Fruit fly (Drosophila melanogaster) whole organism, embryonic: ENCODE results near the gene CG4914.

Experiments
- Bdp1 ChIP-seq: fragments of 200-800 bp; sonication (Bioruptor generic); optimal IDR thresholded peaks from 3 replicates; lab custom pipeline; 2016; ENCODE audit warnings: missing biosample characterization, missing genetic modification characterization
- CG10366 ChIP-seq: fragments of 200-800 bp; sonication (Bioruptor generic); IDR thresholded peaks from 2 replicates; pipeline ENCODE4 v1.3.6; 2022; ENCODE audit warnings: missing biosample characterization, missing genetic modification characterization
- CG13287 ChIP-seq: fragments of 200-800 bp; sonication (Bioruptor generic); IDR thresholded peaks from 2 replicates; pipeline ENCODE4 v1.3.6; 2022; ENCODE audit warnings: missing biosample characterization, missing genetic modification characterization; ENCODE audit not compliant: partially characterized antibody
- CG14441 ChIP-seq: fragments of 200-800 bp; sonication (Bioruptor generic); IDR thresholded peaks from 2 replicates; pipeline ENCODE4 v1.3.6; 2022; ENCODE audit warnings: missing biosample characterization, missing genetic modification characterization
- CG14860 ChIP-seq: fragments of 200-800 bp; sonication (Bioruptor generic); IDR thresholded peaks from 3 replicates; pipeline ENCODE4 v1.3.6; 2022; ENCODE audit warnings: missing biosample characterization, missing genetic modification characterization; ENCODE audit not compliant: partially characterized antibody
- CG15696 ChIP-seq: fragments of 200-800 bp; sonication (Bioruptor generic); optimal IDR thresholded peaks from 2 replicates; lab custom pipeline; 2019; ENCODE audit warnings: missing biosample characterization, mild to moderate bottlenecking, missing genetic modification characterization, moderate library complexity
- CG1603 ChIP-seq: fragments of 200-800 bp; sonication (Bioruptor generic); optimal IDR thresholded peaks from 2 replicates; lab custom pipeline; 2019; ENCODE audit warnings: missing biosample characterization, mild to moderate bottlenecking, missing genetic modification characterization, moderate library complexity
- CG17328 ChIP-seq: fragments of 200-800 bp; sonication (Bioruptor generic); IDR thresholded peaks from 2 replicates; pipeline ENCODE4 v1.3.6; 2022; ENCODE audit warnings: missing biosample characterization, missing genetic modification characterization
- CG2129 ChIP-seq: fragments of 200-800 bp; sonication (Bioruptor generic); IDR thresholded peaks from 2 replicates; pipeline ENCODE4 v1.3.6; 2022; ENCODE audit warnings: missing biosample characterization, missing genetic modification characterization; ENCODE audit not compliant: partially characterized antibody
- CG2199 ChIP-seq: fragments of 200-800 bp; sonication (Bioruptor generic); IDR thresholded peaks from 3 replicates; pipeline ENCODE4 v1.3.6; 2022; ENCODE audit warnings: missing biosample characterization, missing genetic modification characterization
- CG30403 ChIP-seq: fragments of 200-800 bp; sonication (Bioruptor generic); optimal IDR thresholded peaks from 3 replicates; lab custom pipeline; 2016; ENCODE audit warnings: missing biosample characterization, missing genetic modification characterization
- CG31441 ChIP-seq: fragments of 200-800 bp; sonication (Bioruptor generic); IDR thresholded peaks from 2 replicates; pipeline ENCODE4 v1.3.6; 2022; ENCODE audit warnings: missing biosample characterization, missing genetic modification characterization
- CG32532 ChIP-seq: fragments of 200-800 bp; sonication (Bioruptor generic); IDR thresholded peaks from 2 replicates; pipeline ENCODE4 v1.3.6; 2022; ENCODE audit warnings: missing biosample characterization, missing genetic modification characterization
- CG32772 ChIP-seq: fragments of 200-800 bp; sonication (Bioruptor generic); IDR thresholded peaks from 2 replicates; pipeline ENCODE4 v1.3.6; 2022; ENCODE audit warnings: missing biosample characterization, missing genetic modification characterization
- CG3847 ChIP-seq: fragments of 200-800 bp; sonication (Bioruptor generic); IDR thresholded peaks from 2 replicates; pipeline ENCODE4 v1.3.6; 2022; ENCODE audit warnings: missing biosample characterization, missing genetic modification characterization
- CG4282 ChIP-seq: fragments of 200-800 bp; sonication (Bioruptor generic); optimal IDR thresholded peaks from 2 replicates; lab custom pipeline; 2016; ENCODE audit warnings: missing biosample characterization, missing genetic modification characterization
- CG43689 ChIP-seq: fragments of 200-800 bp; sonication (Bioruptor generic); IDR thresholded peaks from 2 replicates; pipeline ENCODE4 v1.3.6; 2022; ENCODE audit warnings: missing biosample characterization, missing genetic modification characterization
- CG4730 ChIP-seq: fragments of 200-800 bp; sonication (Bioruptor generic); IDR thresholded peaks from 2 replicates; pipeline ENCODE4 v1.3.6; 2022; ENCODE audit warnings: missing biosample characterization, missing genetic modification characterization
- CG7839 ChIP-seq: fragments of 200-800 bp; sonication (Bioruptor generic); optimal IDR thresholded peaks from 3 replicates; lab custom pipeline; 2018; ENCODE audit warnings: missing biosample characterization, mild to moderate bottlenecking, missing genetic modification characterization, moderate library complexity
- CG8359 ChIP-seq: fragments of 200-800 bp; sonication (Bioruptor generic); optimal IDR thresholded peaks from 2 replicates; lab custom pipeline; 2017; ENCODE audit warnings: missing biosample characterization, mild to moderate bottlenecking, missing genetic modification characterization, borderline replicate concordance
- CG8388 ChIP-seq: fragments of 200-800 bp; sonication (Bioruptor generic); optimal IDR thresholded peaks from 2 replicates; lab custom pipeline; 2019; ENCODE audit warnings: missing biosample characterization, mild to moderate bottlenecking, missing genetic modification characterization, moderate library complexity
- CG9817 ChIP-seq: fragments of 200-800 bp; sonication (Bioruptor generic); optimal IDR thresholded peaks from 2 replicates; lab custom pipeline; 2018; ENCODE audit warnings: missing biosample characterization, mild to moderate bottlenecking, missing genetic modification characterization, moderate library complexity
- D ChIP-seq, 2 experiments: fragments of 200-800 bp in 1 of 2; fragments of >200 bp in 1 of 2; sonication (Bioruptor generic) in 1 of 2; optimal IDR thresholded peaks; 2 replicates in 1 of 2; 3 replicates in 1 of 2; lab custom pipeline; 2017; ENCODE audit warnings: mild to moderate bottlenecking in 1 of 2, missing biosample characterization in 1 of 2, missing genetic modification characterization in 1 of 2, missing genetic modification reagents in 1 of 2
- Dad ChIP-seq: fragments of 200-800 bp; sonication (Bioruptor generic); optimal IDR thresholded peaks from 3 replicates; lab custom pipeline; 2016; ENCODE audit warnings: missing biosample characterization, missing genetic modification characterization
- E2f1 ChIP-seq: fragments of 200-800 bp; sonication (Bioruptor generic); IDR thresholded peaks from 2 replicates; pipeline ENCODE4 v1.3.6; 2022; ENCODE audit warnings: missing biosample characterization, missing genetic modification characterization
- HHEX ChIP-seq: fragments of 200-800 bp; sonication (Bioruptor generic); optimal IDR thresholded peaks from 3 replicates; lab custom pipeline; 2017; ENCODE audit warnings: missing biosample characterization, mild to moderate bottlenecking, missing genetic modification characterization, missing genetic modification reagents
- Jarid2 ChIP-seq: fragments of 200-800 bp; sonication (Bioruptor generic); optimal IDR thresholded peaks from 3 replicates; lab custom pipeline; 2017; ENCODE audit warnings: mild to moderate bottlenecking, missing biosample characterization, missing genetic modification reagents, missing genetic modification characterization
- Meics ChIP-seq: fragments of 200-800 bp; sonication (Bioruptor generic); optimal IDR thresholded peaks from 2 replicates; lab custom pipeline; 2017; ENCODE audit warnings: missing biosample characterization, mild to moderate bottlenecking, missing genetic modification characterization
- Sox100B ChIP-seq: fragments of 200-800 bp; sonication (Bioruptor generic); optimal IDR thresholded peaks from 3 replicates; lab custom pipeline; 2018; ENCODE audit warnings: missing biosample characterization, mild to moderate bottlenecking, missing genetic modification characterization
- Usf ChIP-seq: fragments of 200-800 bp; sonication (Bioruptor generic); optimal IDR thresholded peaks from 2 replicates; lab custom pipeline; 2017; ENCODE audit warnings: missing genotype, missing biosample characterization, missing genetic modification characterization
- az2 ChIP-seq: fragments of 200-800 bp; sonication (Bioruptor generic); optimal IDR thresholded peaks from 3 replicates; lab custom pipeline; 2016; ENCODE audit warnings: missing biosample characterization, missing genetic modification characterization
- bab2 ChIP-seq: fragments of 200-800 bp; sonication (Bioruptor generic); optimal IDR thresholded peaks from 2 replicates; lab custom pipeline; 2016; ENCODE audit warnings: missing biosample characterization, missing genetic modification characterization
- br ChIP-seq: fragments of >200 bp; optimal IDR thresholded peaks from 2 replicates; lab custom pipeline; 2017
- bsh ChIP-seq, 2 experiments: fragments of 200-800 bp; sonication (Bioruptor generic); optimal IDR thresholded peaks; 2 replicates each; lab custom pipeline; 2017 to 2018; ENCODE audit warnings: mild to moderate bottlenecking in 2 of 2, missing biosample characterization in 2 of 2, missing genetic modification characterization in 2 of 2, moderate library complexity in 1 of 2
- cato ChIP-seq: fragments of 200-800 bp; sonication (Bioruptor generic); optimal IDR thresholded peaks from 2 replicates; lab custom pipeline; 2016; ENCODE audit warnings: missing biosample characterization, missing genetic modification characterization, borderline replicate concordance
- crol ChIP-seq: fragments of 200-800 bp; sonication (Bioruptor generic); IDR thresholded peaks from 2 replicates; pipeline ENCODE4 v1.3.6; 2022; ENCODE audit warnings: missing biosample characterization, missing genetic modification characterization
- dysf ChIP-seq: fragments of 200-800 bp; sonication (Bioruptor generic); IDR thresholded peaks from 3 replicates; pipeline ENCODE4 v1.3.6; 2022; ENCODE audit warnings: missing biosample characterization, missing genetic modification characterization
- ewg ChIP-seq: fragments of 200-800 bp; sonication (Bioruptor generic); optimal IDR thresholded peaks from 3 replicates; lab custom pipeline; 2017; ENCODE audit warnings: mild to moderate bottlenecking, missing biosample characterization, missing genetic modification reagents, missing genetic modification characterization
- eyg ChIP-seq: fragments of 200-800 bp; sonication (Bioruptor generic); optimal IDR thresholded peaks from 3 replicates; lab custom pipeline; 2016; ENCODE audit warnings: missing biosample characterization, missing genetic modification characterization
- fd96Cb ChIP-seq: fragments of 200-800 bp; sonication (Bioruptor generic); optimal IDR thresholded peaks from 2 replicates; lab custom pipeline; 2018; ENCODE audit warnings: missing biosample characterization, mild to moderate bottlenecking, missing genetic modification characterization, moderate library complexity
- gce ChIP-seq: fragments of 200-800 bp; sonication (Bioruptor generic); IDR thresholded peaks from 3 replicates; pipeline ENCODE4 v1.3.6; 2022; ENCODE audit warnings: missing biosample characterization, missing genetic modification characterization
- lov ChIP-seq, 2 experiments: fragments of 200-800 bp in 1 of 2; fragments of >200 bp in 1 of 2; sonication (Bioruptor generic) in 1 of 2; IDR thresholded peaks in 1 of 2; optimal IDR thresholded peaks in 1 of 2; 2 replicates in 1 of 2; 3 replicates in 1 of 2; pipeline versions ENCODE4 v1.3.6 to Lab custom; 2017 to 2022; ENCODE audit warnings: missing biosample characterization in 1 of 2, missing genetic modification characterization in 1 of 2
- pita ChIP-seq: fragments of 200-800 bp; sonication (Bioruptor generic); optimal IDR thresholded peaks from 2 replicates; lab custom pipeline; 2017; ENCODE audit warnings: missing biosample characterization, mild to moderate bottlenecking, missing genetic modification characterization
- sens ChIP-seq: fragments of 200-800 bp; sonication (Bioruptor generic); peaks from one replicate; lab custom pipeline; 2016; ENCODE audit warnings: missing biosample characterization, missing genetic modification characterization
- sisA ChIP-seq: fragments of 200-800 bp; sonication (Bioruptor generic); IDR thresholded peaks from 2 replicates; pipeline ENCODE4 v1.3.6; 2022; ENCODE audit warnings: missing biosample characterization, missing genetic modification characterization
- stc ChIP-seq: fragments of 200-800 bp; sonication (Bioruptor generic); IDR thresholded peaks from 2 replicates; pipeline ENCODE4 v1.3.6; 2022; ENCODE audit warnings: missing biosample characterization, missing genetic modification characterization
- trh ChIP-seq: fragments of 200-800 bp; sonication (Bioruptor generic); optimal IDR thresholded peaks from 2 replicates; lab custom pipeline; 2016; ENCODE audit warnings: missing biosample characterization, missing genetic modification characterization
- zen ChIP-seq: fragments of 200-800 bp; sonication (Bioruptor generic); optimal IDR thresholded peaks from 3 replicates; lab custom pipeline; 2018; ENCODE audit warnings: missing biosample characterization, mild to moderate bottlenecking, missing genetic modification characterization, moderate library complexity

CG4914 gene

DNA sequence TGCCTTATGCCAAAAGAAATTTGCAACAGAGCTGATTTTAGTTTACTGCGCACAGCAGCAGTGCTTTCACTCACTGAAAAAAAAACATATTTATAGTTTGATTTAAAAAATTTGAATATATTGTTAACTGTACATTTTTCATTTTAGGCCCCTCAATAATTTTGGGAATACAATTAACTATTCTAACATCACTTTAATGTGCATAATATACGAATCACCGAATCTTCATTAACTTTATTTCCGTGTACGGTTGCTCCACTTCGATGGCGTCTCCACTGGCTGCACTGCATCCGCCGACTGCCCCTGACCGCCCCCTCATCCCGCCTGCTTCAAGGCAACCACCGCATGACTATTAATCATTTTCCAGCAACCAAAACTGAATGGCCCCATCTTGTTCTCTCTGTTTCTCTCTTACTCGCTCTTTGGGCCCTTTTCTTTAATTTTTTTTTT is 41.2 kb downstream of the CG4914 start (continued):
- TF ChIP-seq Dad (GFP tag; lab: Kevin White, UChicago) (no peak), dysf (GFP tag; lab: Robert Waterston, UW) (peak; percentile 39; the same call in 1 of the 3 replicates), CG32532 (no peak), pita (GFP tag; lab: Kevin White, UChicago) (no peak), HHEX (GFP tag; lab: Kevin White, UChicago) (no peak), CG31441 (GFP tag; lab: Robert Waterston, UW) (0 out of 2 replicates have a peak, but pooled peaks have one; percentile 25), D (optimal IDR thresholded peaks at IDR 0.05; lab: Kevin White, UChicago) (no peak), D (GFP tag; optimal IDR thresholded peaks at IDR 0.05; lab: Kevin White, UChicago) (no peak), CG32772 (GFP tag; lab: Robert Waterston, UW) (no peak), CG2129 (GFP tag; lab: Robert Waterston, UW) (no peak), Sox100B (GFP tag; lab: Kevin White, UChicago) (no peak), stc (GFP tag; lab: Robert Waterston, UW) (peak; percentile 11; the same call in 1 of the 2 replicates), Jarid2 (no peak), E2f1 (GFP tag; lab: Robert Waterston, UW) (no peak), CG8359 (GFP tag; lab: Kevin White, UChicago) (no peak), CG9817 (tag; lab: Kevin White, UChicago) (no peak), lov (optimal IDR thresholded peaks at IDR 0.05; lab: Kevin White, UChicago) (no peak), lov (GFP tag; IDR thresholded peaks at IDR 0.05; lab: Robert Waterston, UW) (no peak), cato (no peak), Bdp1 (no peak), CG2199 (GFP tag; lab: Robert Waterston, UW) (0 out of 3 replicates have a peak, but pooled peaks have one; percentile 43), CG43689 (GFP tag; lab: Robert Waterston, UW) (no peak), CG7839 (tag; lab: Kevin White, UChicago) (peak; percentile 6), CG30403 (GFP tag; lab: Kevin White, UChicago) (no peak), az2 (no peak), CG14860 (GFP tag; lab: Robert Waterston, UW) (no peak), ewg (GFP tag; lab: Kevin White, UChicago) (no peak), CG1603 (peak; percentile 42), CG8388 (GFP tag; lab: Kevin White, UChicago) (no peak), CG10366 (GFP tag; lab: Robert Waterston, UW) (no peak), CG13287 (GFP tag; lab: Robert Waterston, UW) (no peak), gce (GFP tag; lab: Robert Waterston, UW) (no peak), Meics (GFP tag; lab: Kevin White, UChicago) (no peak), CG17328 (GFP tag; lab: Robert Waterston, UW) (0 out of 2 replicates have a peak, but pooled peaks have one; percentile 23), CG14441 (GFP tag; lab: Robert Waterston, UW) (peak; percentile 33; the same call in 1 of the 2 replicates), crol (GFP tag; lab: Robert Waterston, UW) (peak; percentile 30; the same call in 1 of the 2 replicates), sens (GFP tag; lab: Kevin White, UChicago) (peak; percentile 70), Usf (GFP tag; lab: Kevin White, UChicago) (no peak), fd96Cb (tag; lab: Kevin White, UChicago) (peak; percentile 12), CG3847 (GFP tag; lab: Robert Waterston, UW) (no peak), CG4282 (GFP tag; lab: Kevin White, UChicago) (no peak), trh (no peak), zen (tag; lab: Kevin White, UChicago) (no peak), br (no peak), bab2 (GFP tag; lab: Kevin White, UChicago) (no peak), CG4730 (GFP tag; lab: Robert Waterston, UW) (0 out of 2 replicates have a peak, but pooled peaks have one; percentile 19), CG15696 (tag; lab: Kevin White, UChicago) (no peak), bsh (GFP tag; optimal IDR thresholded peaks at IDR 0.05; lab: Kevin White, UChicago) (peak; percentile 13 to 84), sisA (no peak), eyg (GFP tag; lab: Kevin White, UChicago) (no peak)
